Worm (Caenorhabditis elegans): ENCODE data around the gene rack-1.

DNA sequence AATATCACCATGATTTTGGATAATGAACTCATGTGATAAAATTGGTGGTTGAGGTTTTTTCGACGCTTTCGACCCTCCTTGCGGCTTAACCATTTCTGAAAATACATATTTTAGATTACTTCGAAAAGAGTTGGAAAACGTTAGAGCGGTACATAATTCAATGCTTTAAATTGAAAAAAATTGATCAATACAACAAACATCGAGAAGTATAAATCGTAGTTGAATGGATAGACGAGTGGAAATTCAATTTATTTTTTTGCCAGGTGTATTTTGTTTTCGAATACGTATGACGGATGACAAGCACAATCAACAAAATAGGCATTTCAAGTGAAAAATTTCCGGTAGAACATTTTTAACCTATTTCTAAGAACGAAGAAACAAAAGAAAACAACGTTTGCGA lies 44.7 kb downstream of the rack-1 start, which contains the start of gene tram-1:
- TF ChIP-seq W03F9.2 (tag; optimal IDR thresholded peaks at IDR 0.05) (no peak), him-1 (tag; optimal IDR thresholded peaks at IDR 0.05) (no peak)
